Fruit fly (Drosophila melanogaster): ENCODE measurements around the gene HP4.

Gene HP4

dm6 chr3L:7961973-7962753 lies 13.8 kb downstream of the HP4 start:
- TF ChIP-seq Blimp-1 (GFP tag; optimal IDR thresholded peaks at IDR 0.05), result peak; percentile 51
- TF ChIP-seq Jarid2 (GFP tag; optimal IDR thresholded peaks at IDR 0.05), result no peak
- no peak for TF ChIP-seq NFAT (GFP tag; IDR thresholded peaks at IDR 0.05)
- peak; percentile 36 for TF ChIP-seq CG9727 (GFP tag; optimal IDR thresholded peaks at IDR 0.05)
- TF ChIP-seq CG17361 (GFP tag; IDR thresholded peaks at IDR 0.05), result peak; percentile 74
- TF ChIP-seq CG10209 (GFP tag; optimal IDR thresholded peaks at IDR 0.05), result no peak
- TF ChIP-seq Med (GFP tag), result peak; percentile 44
- TF ChIP-seq run (tag; optimal IDR thresholded peaks at IDR 0.05), result peak; percentile 23
- TF ChIP-seq CG12769 (tag; optimal IDR thresholded peaks at IDR 0.05), result peak; percentile 5
- TF ChIP-seq tap (tag; optimal IDR thresholded peaks at IDR 0.05), result peak; percentile 34
- no peak for TF ChIP-seq pan (optimal IDR thresholded peaks at IDR 0.05)
- TF ChIP-seq pan (GFP tag; optimal IDR thresholded peaks at IDR 0.05 in 1 of 2, IDR thresholded peaks at IDR 0.05 in 1 of 2), result no peak
- TF ChIP-seq CG2202 (tag; optimal IDR thresholded peaks at IDR 0.05), result peak; percentile 24
- peak; percentile 17 for TF ChIP-seq nom (GFP tag; optimal IDR thresholded peaks at IDR 0.05)
- peak; percentile 55 for TF ChIP-seq CG14710 (tag; optimal IDR thresholded peaks at IDR 0.05)
- no peak for TF ChIP-seq Eip74EF (GFP tag; optimal IDR thresholded peaks at IDR 0.05)
- peak; percentile 1 for TF ChIP-seq CG13775 (GFP tag; optimal IDR thresholded peaks at IDR 0.05)
- TF ChIP-seq Fer1 (GFP tag; optimal IDR thresholded peaks at IDR 0.05), result no peak
- peak in 1 of 2 experiments; percentile 35 for TF ChIP-seq Hr78 (GFP tag; optimal IDR thresholded peaks at IDR 0.05)
- peak; percentile 2 for TF ChIP-seq MTF-1 (GFP tag; optimal IDR thresholded peaks at IDR 0.05; ENCODE audit: borderline replicate concordance)
- TF ChIP-seq CG10565 (GFP tag; optimal IDR thresholded peaks at IDR 0.05), result no peak
- TF ChIP-seq mirr (GFP tag; optimal IDR thresholded peaks at IDR 0.05), result peak; percentile 54
- no peak for TF ChIP-seq Camta (GFP tag; optimal IDR thresholded peaks at IDR 0.05)
- TF ChIP-seq Drgx (GFP tag; IDR thresholded peaks at IDR 0.05), result 0 out of 2 replicates have a peak, but pooled peaks have one; percentile 18
- no peak for TF ChIP-seq CG13296 (GFP tag; optimal IDR thresholded peaks at IDR 0.05)
- TF ChIP-seq Bgb (GFP tag; IDR thresholded peaks at IDR 0.05; ENCODE audit: partially characterized antibody), result no peak
- peak; percentile 77; the same call in 1 of the 2 replicates for TF ChIP-seq Lim3 (GFP tag; IDR thresholded peaks at IDR 0.05)
- TF ChIP-seq CG12299 (tag; optimal IDR thresholded peaks at IDR 0.05), result no peak
- peak; percentile 64; the same call in 1 of the 2 replicates for TF ChIP-seq GATAe (GFP tag; conservative IDR thresholded peaks at IDR 0.05)
- TF ChIP-seq CG15479 (GFP tag; optimal IDR thresholded peaks at IDR 0.05), result no peak
- peak; percentile 44 for TF ChIP-seq D19A (tag; optimal IDR thresholded peaks at IDR 0.05)
- TF ChIP-seq zfh1 (GFP tag; IDR thresholded peaks at IDR 0.05), result 0 out of 3 replicates have a peak, but pooled peaks have one; percentile 7
- no peak for TF ChIP-seq CG4820 (GFP tag; optimal IDR thresholded peaks at IDR 0.05)
- TF ChIP-seq wek (GFP tag; optimal IDR thresholded peaks at IDR 0.05), result peak; percentile 25
- TF ChIP-seq cad (GFP tag; optimal IDR thresholded peaks at IDR 0.05), result peak; percentile 9
- TF ChIP-seq CG8924 (tag; optimal IDR thresholded peaks at IDR 0.05), result peak; percentile 50
- TF ChIP-seq CG7745 (tag; optimal IDR thresholded peaks at IDR 0.05), result peak; percentile 47
- TF ChIP-seq CG30403 (GFP tag; optimal IDR thresholded peaks at IDR 0.05), result peak; percentile 19
- peak; percentile 30 for TF ChIP-seq PHDP (tag; optimal IDR thresholded peaks at IDR 0.05)
- no peak for TF ChIP-seq gcm (GFP tag; optimal IDR thresholded peaks at IDR 0.05)
- TF ChIP-seq CG7839 (tag; optimal IDR thresholded peaks at IDR 0.05), result peak; percentile 44
- TF ChIP-seq chinmo (GFP tag; IDR thresholded peaks at IDR 0.05; ENCODE audit: partially characterized antibody), result 0 out of 4 replicates have a peak, but pooled peaks have one; percentile 29
- no peak for TF ChIP-seq jumu (GFP tag; optimal IDR thresholded peaks at IDR 0.05)
- TF ChIP-seq CG2678 (tag; optimal IDR thresholded peaks at IDR 0.05), result peak; percentile 70
- TF ChIP-seq Mad (GFP tag; optimal IDR thresholded peaks at IDR 0.05), result no peak
- TF ChIP-seq eve (GFP tag; optimal IDR thresholded peaks at IDR 0.05), result no peak
- no peak for TF ChIP-seq Chrac-16 (GFP tag; optimal IDR thresholded peaks at IDR 0.05)
- no peak for TF ChIP-seq CG6272 (GFP tag; IDR thresholded peaks at IDR 0.05)

Measured in whole organism, embryonic.